Fruit fly (Drosophila melanogaster) whole organism, embryonic: ENCODE results near the gene Idgf3.

Experiments
- Aef1 ChIP-seq: fragments of 200-800 bp; sonication (Bioruptor generic); IDR thresholded peaks from 3 replicates; pipeline ENCODE4 v1.3.6; 2022; ENCODE audit warnings: missing biosample characterization, missing genetic modification characterization
- Atf6 ChIP-seq: fragments of 200-800 bp; sonication (Bioruptor generic); IDR thresholded peaks from 2 replicates; pipeline ENCODE4 v1.3.6; 2022; ENCODE audit warnings: missing biosample characterization, missing genetic modification characterization
- BEAF-32 ChIP-seq: fragments of 200-800 bp; sonication (Bioruptor generic); optimal IDR thresholded peaks from 3 replicates; lab custom pipeline; 2017; ENCODE audit warnings: missing biosample characterization, missing genetic modification characterization, mild to moderate bottlenecking, moderate library complexity, missing genetic modification reagents
- Blimp-1 ChIP-seq: fragments of 200-800 bp; sonication (Bioruptor generic); optimal IDR thresholded peaks from 3 replicates; lab custom pipeline; 2018; ENCODE audit warnings: missing biosample characterization, missing genetic modification characterization, mild to moderate bottlenecking, moderate library complexity, missing genetic modification reagents
- CG10431 ChIP-seq: fragments of 200-800 bp; sonication (Bioruptor generic); optimal IDR thresholded peaks from 3 replicates; lab custom pipeline; 2018; ENCODE audit warnings: missing biosample characterization, mild to moderate bottlenecking, missing genetic modification characterization
- CG10543 ChIP-seq: fragments of 200-800 bp; sonication (Bioruptor generic); optimal IDR thresholded peaks from 3 replicates; lab custom pipeline; 2017; ENCODE audit warnings: missing biosample characterization, mild to moderate bottlenecking, missing genetic modification characterization, moderate library complexity
- CG11085 ChIP-seq: fragments of 200-800 bp; sonication (Bioruptor generic); IDR thresholded peaks from 2 replicates; pipeline ENCODE4 v1.3.6; 2022; ENCODE audit warnings: missing biosample characterization, missing genetic modification characterization
- CG12155 ChIP-seq: fragments of 200-800 bp; sonication (Bioruptor generic); optimal IDR thresholded peaks from 3 replicates; lab custom pipeline; 2016; ENCODE audit warnings: missing biosample characterization, missing genetic modification characterization
- CG12391 ChIP-seq: fragments of 200-800 bp; sonication (Bioruptor generic); optimal IDR thresholded peaks from 3 replicates; lab custom pipeline; 2018; ENCODE audit warnings: missing biosample characterization, mild to moderate bottlenecking, missing genetic modification characterization, moderate library complexity
- CG13296 ChIP-seq: fragments of 200-800 bp; sonication (Bioruptor generic); optimal IDR thresholded peaks from 3 replicates; lab custom pipeline; 2018; ENCODE audit warnings: missing biosample characterization, mild to moderate bottlenecking, missing genetic modification characterization
- CG15696 ChIP-seq: fragments of 200-800 bp; sonication (Bioruptor generic); optimal IDR thresholded peaks from 2 replicates; lab custom pipeline; 2019; ENCODE audit warnings: missing biosample characterization, mild to moderate bottlenecking, missing genetic modification characterization, moderate library complexity
- CG17912 ChIP-seq: fragments of 200-800 bp; sonication (Bioruptor generic); optimal IDR thresholded peaks from 2 replicates; lab custom pipeline; 2018; ENCODE audit warnings: missing biosample characterization, mild to moderate bottlenecking, missing genetic modification characterization
- CG31388 ChIP-seq: fragments of 200-800 bp; sonication (Bioruptor generic); optimal IDR thresholded peaks from 2 replicates; lab custom pipeline; 2016; ENCODE audit warnings: missing biosample characterization, missing genetic modification characterization
- CG34224 ChIP-seq: fragments of 200-800 bp; sonication (Bioruptor generic); IDR thresholded peaks from 3 replicates; pipeline ENCODE4 v1.3.6; 2022; ENCODE audit warnings: missing biosample characterization, missing genetic modification characterization; ENCODE audit not compliant: partially characterized antibody
- CG4617 ChIP-seq: fragments of 200-800 bp; sonication (Bioruptor generic); optimal IDR thresholded peaks from 3 replicates; lab custom pipeline; 2016; ENCODE audit warnings: missing biosample characterization, missing genetic modification characterization, borderline replicate concordance
- CG6683 ChIP-seq: fragments of 200-800 bp; sonication (Bioruptor generic); optimal IDR thresholded peaks from 2 replicates; lab custom pipeline; 2017; ENCODE audit warnings: missing biosample characterization, mild to moderate bottlenecking, missing genetic modification characterization, missing genetic modification reagents
- CG7357 ChIP-seq: fragments of 200-800 bp; sonication (Bioruptor generic); IDR thresholded peaks from 3 replicates; pipeline ENCODE4 v1.3.6; 2022; ENCODE audit warnings: missing biosample characterization, missing genetic modification characterization
- CG7556 ChIP-seq: fragments of 200-800 bp; sonication (Bioruptor generic); optimal IDR thresholded peaks from 2 replicates; lab custom pipeline; 2017; ENCODE audit warnings: missing biosample characterization, mild to moderate bottlenecking, missing genetic modification characterization
- CG8089 ChIP-seq: fragments of 200-800 bp; sonication (Bioruptor generic); optimal IDR thresholded peaks from 3 replicates; lab custom pipeline; 2016; ENCODE audit warnings: missing biosample characterization, missing genetic modification characterization
- CG9797 ChIP-seq: fragments of 200-800 bp; sonication (Bioruptor generic); optimal IDR thresholded peaks from 3 replicates; lab custom pipeline; 2018; ENCODE audit warnings: missing biosample characterization, mild to moderate bottlenecking, missing genetic modification characterization
- CTCF ChIP-seq: fragments of 200-800 bp; sonication (Bioruptor generic); optimal IDR thresholded peaks from 2 replicates; lab custom pipeline; 2017; ENCODE audit warnings: missing biosample characterization, mild to moderate bottlenecking, missing genetic modification characterization, moderate library complexity
- Dek ChIP-seq: fragments of 200-800 bp; sonication (Bioruptor generic); optimal IDR thresholded peaks from 3 replicates; lab custom pipeline; 2019; ENCODE audit warnings: missing biosample characterization, mild to moderate bottlenecking, missing genetic modification characterization, moderate library complexity
- Doc2 ChIP-seq: fragments of 200-800 bp; sonication (Bioruptor generic); IDR thresholded peaks from 2 replicates; pipeline ENCODE4 v1.3.6; 2022; ENCODE audit warnings: missing biosample characterization, missing genetic modification characterization
- Doc3 ChIP-seq: fragments of 200-800 bp; sonication (Bioruptor generic); IDR thresholded peaks from 3 replicates; pipeline ENCODE4 v1.3.6; 2022; ENCODE audit warnings: missing biosample characterization, missing genetic modification characterization; ENCODE audit not compliant: partially characterized antibody
- HLH3B ChIP-seq: fragments of 200-800 bp; sonication (Bioruptor generic); IDR thresholded peaks from 2 replicates; pipeline ENCODE4 v1.3.6; 2022; ENCODE audit warnings: missing biosample characterization, missing genetic modification characterization
- Hmr ChIP-seq: fragments of 200-800 bp; sonication (Bioruptor generic); optimal IDR thresholded peaks from 3 replicates; lab custom pipeline; 2017; ENCODE audit warnings: mild to moderate bottlenecking, missing biosample characterization, missing genetic modification reagents, missing genetic modification characterization
- Hsf ChIP-seq: fragments of 200-800 bp; sonication (Bioruptor generic); optimal IDR thresholded peaks from 3 replicates; lab custom pipeline; 2016; ENCODE audit warnings: missing biosample characterization, missing genetic modification characterization
- Lim3 ChIP-seq: fragments of 200-800 bp; sonication (Bioruptor generic); IDR thresholded peaks from 2 replicates; pipeline ENCODE4 v1.3.6; 2022; ENCODE audit warnings: missing biosample characterization, missing genetic modification characterization
- MESR4 ChIP-seq: fragments of 200-800 bp; sonication (Bioruptor generic); optimal IDR thresholded peaks from 2 replicates; lab custom pipeline; 2018; ENCODE audit warnings: missing biosample characterization, mild to moderate bottlenecking, missing genetic modification characterization, moderate library complexity
- Rfx ChIP-seq: fragments of 200-800 bp; sonication (Bioruptor generic); IDR thresholded peaks from 2 replicates; pipeline ENCODE4 v1.3.6; 2022; ENCODE audit warnings: missing biosample characterization, missing genetic modification characterization
- Sry-δ ChIP-seq: fragments of 200-800 bp; sonication (Bioruptor generic); optimal IDR thresholded peaks from 2 replicates; lab custom pipeline; 2016; ENCODE audit warnings: missing biosample characterization, missing genetic modification characterization
- Xbp1 ChIP-seq: fragments of 200-800 bp; sonication (Bioruptor generic); optimal IDR thresholded peaks from 3 replicates; lab custom pipeline; 2016; ENCODE audit warnings: missing biosample characterization, mild to moderate bottlenecking, missing genetic modification characterization
- Xrp1 ChIP-seq: fragments of 200-800 bp; sonication (Bioruptor generic); IDR thresholded peaks from 2 replicates; pipeline ENCODE4 v1.3.6; 2022; ENCODE audit warnings: missing biosample characterization, missing genetic modification characterization
- ac ChIP-seq: fragments of 200-800 bp; sonication (Bioruptor generic); optimal IDR thresholded peaks from 3 replicates; lab custom pipeline; 2017; ENCODE audit warnings: missing biosample characterization, mild to moderate bottlenecking, missing genetic modification characterization
- al ChIP-seq: fragments of 200-800 bp; sonication (Bioruptor generic); IDR thresholded peaks from 2 replicates; pipeline ENCODE4 v1.3.6; 2022; ENCODE audit warnings: missing biosample characterization, missing genetic modification characterization
- amos ChIP-seq: fragments of 200-800 bp; sonication (Bioruptor generic); IDR thresholded peaks from 2 replicates; pipeline ENCODE4 v1.3.6; 2022; ENCODE audit warnings: missing biosample characterization, missing genetic modification characterization; ENCODE audit not compliant: partially characterized antibody
- bbx ChIP-seq: fragments of 200-800 bp; sonication (Bioruptor generic); IDR thresholded peaks from 2 replicates; pipeline ENCODE4 v1.3.6; 2022; ENCODE audit warnings: missing biosample characterization, missing genetic modification characterization; ENCODE audit not compliant: partially characterized antibody
- bsh ChIP-seq, 2 experiments: fragments of 200-800 bp; sonication (Bioruptor generic); optimal IDR thresholded peaks; 2 replicates each; lab custom pipeline; 2017 to 2018; ENCODE audit warnings: mild to moderate bottlenecking in 2 of 2, missing biosample characterization in 2 of 2, missing genetic modification characterization in 2 of 2, moderate library complexity in 1 of 2
- disco-r ChIP-seq: fragments of 200-800 bp; sonication (Bioruptor generic); optimal IDR thresholded peaks from 2 replicates; lab custom pipeline; 2016; ENCODE audit warnings: missing biosample characterization, missing genetic modification characterization
- fd64A ChIP-seq: fragments of 200-800 bp; sonication (Bioruptor generic); optimal IDR thresholded peaks from 3 replicates; lab custom pipeline; 2018; ENCODE audit warnings: missing biosample characterization, mild to moderate bottlenecking, missing genetic modification characterization
- fd96Cb ChIP-seq: fragments of 200-800 bp; sonication (Bioruptor generic); optimal IDR thresholded peaks from 2 replicates; lab custom pipeline; 2018; ENCODE audit warnings: missing biosample characterization, mild to moderate bottlenecking, missing genetic modification characterization, moderate library complexity
- gcm2 ChIP-seq: fragments of 200-800 bp; sonication (Bioruptor generic); optimal IDR thresholded peaks from 2 replicates; lab custom pipeline; 2016; ENCODE audit warnings: missing biosample characterization, missing genetic modification characterization
- gro ChIP-seq: fragments of 200-800 bp; sonication (Bioruptor generic); optimal IDR thresholded peaks from 2 replicates; lab custom pipeline; 2016; ENCODE audit warnings: missing biosample characterization, missing genetic modification characterization
- kah ChIP-seq: fragments of 200-800 bp; sonication (Bioruptor generic); optimal IDR thresholded peaks from 2 replicates; lab custom pipeline; 2018; ENCODE audit warnings: missing biosample characterization, mild to moderate bottlenecking, missing genetic modification characterization
- mam ChIP-seq: fragments of 200-800 bp; sonication (Bioruptor generic); optimal IDR thresholded peaks from 3 replicates; lab custom pipeline; 2016; ENCODE audit warnings: missing biosample characterization, missing genetic modification characterization
- nau ChIP-seq: fragments of 200-800 bp; sonication (Bioruptor generic); optimal IDR thresholded peaks from 3 replicates; lab custom pipeline; 2017; ENCODE audit warnings: missing biosample characterization, mild to moderate bottlenecking, missing genetic modification characterization, missing genetic modification reagents
- psq ChIP-seq: fragments of 200-800 bp; sonication (Bioruptor generic); optimal IDR thresholded peaks from 2 replicates; lab custom pipeline; 2017; ENCODE audit warnings: missing biosample characterization, missing genetic modification characterization
- repo ChIP-seq: fragments of 200-800 bp; sonication (Bioruptor generic); optimal IDR thresholded peaks from 2 replicates; lab custom pipeline; 2016; ENCODE audit warnings: missing biosample characterization, missing genetic modification characterization
- sqz ChIP-seq: fragments of 200-800 bp; sonication (Bioruptor generic); optimal IDR thresholded peaks from 3 replicates; lab custom pipeline; 2018; ENCODE audit warnings: missing biosample characterization, mild to moderate bottlenecking, missing genetic modification characterization
- toy ChIP-seq: fragments of 200-800 bp; sonication (Bioruptor generic); IDR thresholded peaks from 2 replicates; pipeline ENCODE4 v1.3.6; 2022; ENCODE audit warnings: missing biosample characterization, missing genetic modification characterization
- ttk ChIP-seq: fragments of 200-800 bp; sonication (Bioruptor generic); IDR thresholded peaks from 2 replicates; pipeline ENCODE4 v2.1.2; 2022; ENCODE audit warnings: missing biosample characterization, missing genetic modification characterization

The Idgf3 gene

DNA sequence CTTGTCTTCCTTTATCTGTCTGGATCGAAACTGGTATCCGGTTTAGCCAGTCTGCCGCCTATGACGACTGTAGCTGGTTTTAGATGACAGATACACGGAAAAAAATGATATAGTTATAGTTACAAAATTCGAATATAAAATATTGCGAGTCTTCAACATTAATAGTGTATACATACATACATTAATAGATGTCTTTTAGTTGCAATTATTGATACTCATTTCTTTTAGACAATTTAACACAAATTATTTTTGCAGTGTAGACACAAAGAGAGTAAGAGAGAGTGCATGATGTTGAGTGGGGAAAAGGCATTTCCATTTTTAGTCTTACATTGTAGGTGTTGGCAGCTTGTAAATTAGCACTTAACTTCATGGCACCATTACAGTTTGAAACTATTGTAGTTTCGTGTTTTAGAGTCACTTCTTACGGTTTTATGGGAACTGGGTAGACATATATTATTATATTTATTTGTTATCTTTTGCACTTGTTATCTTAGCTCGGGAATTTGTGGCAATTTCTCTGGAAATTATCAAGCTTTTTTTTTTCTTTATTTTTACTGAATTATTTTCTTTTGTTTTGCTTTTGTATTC is 44.6 kb downstream of the Idgf3 start (continued):
- TF ChIP-seq CG10543 (GFP tag; lab: Kevin White, UChicago) (no peak), al (GFP tag; lab: Robert Waterston, UW) (peak; percentile 47; the same call in 1 of the 2 replicates), Lim3 (GFP tag; lab: Robert Waterston, UW) (no peak), bsh (GFP tag; optimal IDR thresholded peaks at IDR 0.05; lab: Kevin White, UChicago) (peak; percentile 88 to 96), CG17912 (GFP tag; lab: Kevin White, UChicago) (peak; percentile 42), psq (peak; percentile 18), HLH3B (GFP tag; lab: Robert Waterston, UW) (no peak), gro (GFP tag; lab: Kevin White, UChicago) (no peak), BEAF-32 (no peak), Rfx (GFP tag; lab: Robert Waterston, UW) (peak; percentile 83), ttk (GFP tag; lab: Robert Waterston, UW) (peak; percentile 84), Hmr (GFP tag; lab: Kevin White, UChicago) (peak; percentile 76), CG31388 (GFP tag; lab: Kevin White, UChicago) (no peak), Dek (peak; percentile 77), CG7556 (GFP tag; lab: Kevin White, UChicago) (peak; percentile 88), mam (peak; percentile 40), MESR4 (peak; percentile 43), CG9797 (GFP tag; lab: Kevin White, UChicago) (no peak), CG34224 (no peak), CG4617 (GFP tag; lab: Kevin White, UChicago) (peak; percentile 72), CG12391 (peak; percentile 95), CG15696 (tag; lab: Kevin White, UChicago) (no peak), repo (GFP tag; lab: Kevin White, UChicago) (no peak), CG12155 (GFP tag; lab: Kevin White, UChicago) (peak; percentile 77), fd64A (GFP tag; lab: Kevin White, UChicago) (no peak), Blimp-1 (no peak), ac (GFP tag; lab: Kevin White, UChicago) (peak; percentile 61), CG13296 (GFP tag; lab: Kevin White, UChicago) (no peak), CG6683 (GFP tag; lab: Kevin White, UChicago) (no peak), CG10431 (GFP tag; lab: Kevin White, UChicago) (peak; percentile 69), Xrp1 (GFP tag; lab: Robert Waterston, UW) (no peak), Hsf (GFP tag; lab: Kevin White, UChicago) (peak; percentile 87), CTCF (GFP tag; lab: Kevin White, UChicago) (no peak), nau (no peak), Doc2 (no peak), CG11085 (GFP tag; lab: Robert Waterston, UW) (no peak), kah (GFP tag; lab: Kevin White, UChicago) (no peak), Xbp1 (peak; percentile 87), toy (GFP tag; lab: Robert Waterston, UW) (no peak), fd96Cb (tag; lab: Kevin White, UChicago) (no peak), Sry-δ (GFP tag; lab: Kevin White, UChicago) (no peak), CG7357 (GFP tag; lab: Robert Waterston, UW) (no peak), Doc3 (GFP tag; lab: Robert Waterston, UW) (no peak), Aef1 (no peak), sqz (GFP tag; lab: Kevin White, UChicago) (no peak), amos (GFP tag; lab: Robert Waterston, UW) (no peak), bbx (GFP tag; lab: Robert Waterston, UW) (no peak), gcm2 (GFP tag; lab: Kevin White, UChicago) (peak; percentile 35), Atf6 (GFP tag; lab: Robert Waterston, UW) (no peak), disco-r (GFP tag; lab: Kevin White, UChicago) (peak; percentile 60), CG8089 (GFP tag; lab: Kevin White, UChicago) (peak; percentile 64)
